Fruit fly (Drosophila melanogaster): Measurements from ENCODE around the gene galla-2.

The galla-2 gene

dm6 chr3L:10855419-10856213 is 27.1 kb upstream of the galla-2 start:
- TF ChIP-seq insv (optimal IDR thresholded peaks at IDR 0.05) (no peak), h (optimal IDR thresholded peaks at IDR 0.05) (no peak), Sin3A (optimal IDR thresholded peaks at IDR 0.05) (no peak), psq (optimal IDR thresholded peaks at IDR 0.05) (no peak), ttk (optimal IDR thresholded peaks at IDR 0.05) (no peak), Myc (optimal IDR thresholded peaks at IDR 0.05) (no peak)

DNA sequence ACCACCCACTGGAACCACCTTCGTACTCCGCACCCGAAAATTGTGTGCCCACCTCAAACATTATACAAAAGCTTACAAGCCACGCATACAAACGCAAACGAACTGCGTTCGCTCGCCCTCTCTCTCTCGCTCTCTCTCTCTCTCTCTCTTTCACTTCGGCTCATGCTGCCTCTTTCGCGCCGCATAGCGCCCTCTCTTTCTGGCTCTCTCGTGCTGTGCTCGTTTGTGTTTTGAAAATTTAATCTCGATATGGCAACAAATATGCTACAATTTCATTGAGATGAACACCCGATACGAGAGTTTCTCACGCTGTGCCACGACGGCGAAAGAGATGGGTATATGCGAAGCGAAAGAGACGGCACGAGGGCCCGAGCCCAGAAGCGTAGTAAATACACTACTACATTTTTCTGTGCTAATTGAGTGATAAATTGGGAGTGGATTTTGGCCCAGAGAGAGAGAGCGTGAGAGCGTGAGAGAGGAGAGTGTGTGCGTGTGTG is 26.1 kb upstream of the galla-2 start:
- TF ChIP-seq h (optimal IDR thresholded peaks at IDR 0.05) (no peak), Sin3A (optimal IDR thresholded peaks at IDR 0.05) (no peak), psq (optimal IDR thresholded peaks at IDR 0.05) (no peak), ttk (optimal IDR thresholded peaks at IDR 0.05) (no peak), insv (optimal IDR thresholded peaks at IDR 0.05) (no peak), Myc (optimal IDR thresholded peaks at IDR 0.05) (no peak)

DNA sequence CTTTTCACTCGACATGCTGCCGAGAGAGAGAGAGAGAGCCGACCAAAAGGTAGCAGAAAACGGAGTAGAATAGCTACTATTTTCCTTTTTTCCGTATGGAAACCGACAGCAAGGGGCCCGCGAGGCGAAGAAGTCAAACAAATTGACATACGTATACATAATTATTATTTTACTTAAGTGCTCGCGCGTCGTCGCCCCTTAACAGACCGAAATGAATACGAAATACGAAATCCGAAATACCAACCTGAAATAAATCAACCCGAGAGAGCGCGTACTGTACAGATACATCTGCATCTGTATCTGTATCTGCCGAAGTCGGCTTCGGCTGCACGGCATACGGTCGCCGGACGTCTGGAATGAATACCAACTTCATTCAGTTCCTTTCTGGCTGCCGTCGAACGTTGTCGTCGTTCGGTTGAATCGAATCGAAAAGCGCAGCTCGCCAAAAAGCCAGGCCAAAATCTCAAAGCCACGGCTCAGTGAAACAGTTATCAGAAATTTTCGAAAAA is 25.1 kb upstream of the galla-2 start:
- TF ChIP-seq Sin3A (optimal IDR thresholded peaks at IDR 0.05), result no peak
- no peak for TF ChIP-seq ttk (optimal IDR thresholded peaks at IDR 0.05)
- TF ChIP-seq h (optimal IDR thresholded peaks at IDR 0.05), result no peak

DNA sequence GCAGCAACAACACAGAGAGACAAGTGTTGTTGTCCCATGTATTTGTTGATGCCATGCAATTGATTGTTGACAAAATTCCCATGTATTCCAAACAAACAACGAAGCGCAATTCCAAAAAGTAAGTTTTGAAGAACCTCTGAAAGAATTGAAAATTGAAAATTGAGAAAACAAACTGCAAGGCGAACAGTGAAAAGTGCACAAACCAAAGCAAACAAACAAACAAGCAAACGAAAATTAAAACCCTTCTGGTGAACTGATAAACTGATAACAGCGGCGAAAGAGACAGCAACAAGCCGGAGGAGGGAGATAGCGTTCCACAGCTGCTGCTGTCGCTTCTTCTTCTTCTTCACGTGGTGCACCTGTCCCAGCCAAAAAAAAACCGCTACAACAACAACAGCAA is 24.1 kb upstream of the galla-2 start:
- no peak for TF ChIP-seq ttk (optimal IDR thresholded peaks at IDR 0.05)
- no peak for TF ChIP-seq Myc (optimal IDR thresholded peaks at IDR 0.05)
- no peak for TF ChIP-seq psq (optimal IDR thresholded peaks at IDR 0.05)
- TF ChIP-seq Sin3A (optimal IDR thresholded peaks at IDR 0.05), result no peak
- no peak for TF ChIP-seq insv (optimal IDR thresholded peaks at IDR 0.05)
- no peak for TF ChIP-seq h (optimal IDR thresholded peaks at IDR 0.05)

dm6 chr3L:10860042-10860643 is 22.5 kb upstream of the galla-2 start:
- no peak for TF ChIP-seq ttk (optimal IDR thresholded peaks at IDR 0.05)
- no peak for TF ChIP-seq Sin3A (optimal IDR thresholded peaks at IDR 0.05)
- TF ChIP-seq h (optimal IDR thresholded peaks at IDR 0.05), result no peak
- no peak for TF ChIP-seq Myc (optimal IDR thresholded peaks at IDR 0.05)
- TF ChIP-seq psq (optimal IDR thresholded peaks at IDR 0.05), result no peak
- TF ChIP-seq insv (optimal IDR thresholded peaks at IDR 0.05), result no peak

DNA sequence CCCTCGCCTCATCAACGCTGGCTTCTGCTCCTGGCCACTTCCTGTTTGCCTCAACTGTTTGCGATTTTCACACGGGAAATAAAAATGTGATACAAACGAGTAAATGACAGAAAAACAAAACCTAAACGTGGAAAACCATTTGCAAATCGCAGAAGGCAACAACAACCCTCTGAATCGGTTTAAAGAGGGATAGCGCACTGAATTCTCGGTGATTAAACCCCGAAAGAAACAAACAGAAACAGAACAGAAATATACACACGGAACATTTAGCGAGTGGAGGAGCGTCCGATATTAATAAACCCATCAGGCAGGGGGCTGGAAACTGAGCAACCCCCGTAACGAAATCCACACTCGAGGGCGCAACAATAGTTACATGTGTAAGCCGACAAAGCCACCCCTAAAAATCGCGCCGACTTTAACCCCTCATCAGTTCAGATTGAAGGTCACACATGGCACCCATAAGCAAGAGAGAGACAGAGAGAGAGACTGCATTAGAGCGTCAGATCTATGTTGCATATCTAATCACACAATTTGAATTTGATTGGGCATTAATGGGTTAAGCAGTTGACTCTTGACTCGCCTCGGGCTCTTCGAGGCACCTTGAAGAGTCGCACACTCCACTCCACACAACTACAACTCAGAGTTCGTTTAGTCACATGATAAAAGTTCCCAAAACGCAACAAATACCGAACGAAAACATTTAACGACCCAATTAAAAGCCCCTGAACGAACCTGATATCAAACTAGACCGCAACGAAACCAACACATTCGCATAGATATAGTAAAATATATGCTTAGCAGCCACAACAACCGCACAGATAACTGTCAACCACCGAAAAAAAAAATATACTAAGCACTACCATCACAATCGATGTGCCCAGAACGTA is 20.8 kb upstream of the galla-2 start:
- TF ChIP-seq ttk (optimal IDR thresholded peaks at IDR 0.05), result no peak
- no peak for TF ChIP-seq Sin3A (optimal IDR thresholded peaks at IDR 0.05)
- no peak for TF ChIP-seq h (optimal IDR thresholded peaks at IDR 0.05)
- TF ChIP-seq psq (optimal IDR thresholded peaks at IDR 0.05), result no peak
- TF ChIP-seq Myc (optimal IDR thresholded peaks at IDR 0.05), result no peak
- no peak for TF ChIP-seq insv (optimal IDR thresholded peaks at IDR 0.05)

dm6 chr3L:10862544-10863474 is 19.9 kb upstream of the galla-2 start:
- TF ChIP-seq insv (optimal IDR thresholded peaks at IDR 0.05) (no peak), Myc (optimal IDR thresholded peaks at IDR 0.05) (no peak), ttk (optimal IDR thresholded peaks at IDR 0.05) (no peak), h (optimal IDR thresholded peaks at IDR 0.05) (no peak)

- TF ChIP-seq ttk (optimal IDR thresholded peaks at IDR 0.05) (no peak), h (optimal IDR thresholded peaks at IDR 0.05) (no peak), insv (optimal IDR thresholded peaks at IDR 0.05) (no peak), Myc (optimal IDR thresholded peaks at IDR 0.05) (no peak), Sin3A (optimal IDR thresholded peaks at IDR 0.05) (no peak), psq (optimal IDR thresholded peaks at IDR 0.05) (no peak)
These were observed 18.8 kb upstream of the galla-2 start for dm6 chr3L:10863925-10864324.

DNA sequence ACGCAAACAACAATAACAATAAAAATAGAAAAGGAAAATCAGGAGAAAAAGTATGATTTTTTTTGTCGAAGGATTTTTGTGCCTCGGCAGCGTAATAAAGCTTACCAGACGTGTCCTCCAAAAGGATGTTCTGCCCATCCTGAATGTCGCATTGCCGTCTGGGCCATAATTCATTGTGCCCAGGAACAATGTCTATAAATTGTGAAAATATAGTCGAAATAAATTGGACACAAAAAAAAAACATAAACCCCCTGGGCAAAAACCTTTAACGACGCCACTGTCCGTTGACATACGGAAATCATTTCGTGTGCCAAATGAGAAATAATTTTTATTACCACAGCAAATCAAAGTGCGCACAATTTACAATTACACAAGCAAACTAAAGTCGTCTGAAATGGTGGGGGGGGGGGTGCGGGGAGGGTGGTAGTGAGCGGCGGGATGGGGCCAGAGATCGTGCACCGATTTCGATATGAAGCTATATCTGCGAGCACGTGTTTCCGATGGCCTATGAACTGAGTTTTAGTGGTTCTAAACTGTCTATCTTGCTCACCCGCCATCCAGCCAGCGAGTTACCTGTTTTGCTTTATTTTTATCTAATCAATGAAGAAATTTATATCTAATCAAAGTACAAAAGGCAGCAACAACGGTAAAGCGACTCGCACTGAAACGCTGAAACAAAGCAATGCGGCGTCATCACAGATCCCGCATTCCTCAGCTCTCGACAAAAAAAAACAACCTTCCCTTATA is 15.9 kb upstream of the galla-2 start:
- TF ChIP-seq insv (optimal IDR thresholded peaks at IDR 0.05), result no peak
- TF ChIP-seq h (optimal IDR thresholded peaks at IDR 0.05), result no peak
- no peak for TF ChIP-seq Sin3A (optimal IDR thresholded peaks at IDR 0.05)
- TF ChIP-seq ttk (optimal IDR thresholded peaks at IDR 0.05), result no peak
- no peak for TF ChIP-seq Myc (optimal IDR thresholded peaks at IDR 0.05)
- TF ChIP-seq psq (optimal IDR thresholded peaks at IDR 0.05), result no peak

DNA sequence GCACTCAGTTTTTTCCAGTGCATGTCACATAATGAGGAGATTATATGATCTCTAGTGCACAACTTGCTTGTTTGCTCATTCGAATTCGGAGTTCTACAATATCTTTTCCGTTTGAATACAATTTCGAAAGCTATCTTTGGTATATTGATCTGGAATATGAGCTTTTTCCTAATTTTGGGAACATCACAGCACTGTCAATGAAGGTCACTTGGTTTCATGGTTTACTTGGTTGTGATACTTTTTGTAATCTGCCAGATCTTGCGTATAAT is 15.4 kb upstream of the galla-2 start:
- TF ChIP-seq Sin3A (optimal IDR thresholded peaks at IDR 0.05) (no peak), Myc (optimal IDR thresholded peaks at IDR 0.05) (no peak), psq (optimal IDR thresholded peaks at IDR 0.05) (no peak), ttk (optimal IDR thresholded peaks at IDR 0.05) (no peak), h (optimal IDR thresholded peaks at IDR 0.05) (no peak), insv (optimal IDR thresholded peaks at IDR 0.05) (no peak)

Measured in Kc167 (cell line).